Worm (Caenorhabditis elegans) whole organism, L2 larva: ENCODE data around the gene Y75B12B.10.

ENCODE experiments used
- F13H6.1 ChIP-seq: sonication (generic microtip); optimal IDR thresholded peaks from 2 replicates; lab custom pipeline; 2016; ENCODE audit warnings: missing genetic modification characterization, missing compliant biosample characterization
- R02D3.7 ChIP-seq: fragments of 150-350 bp; optimal IDR thresholded peaks from 2 replicates; lab custom pipeline; 2014; ENCODE audit warnings: missing biosample characterization, missing genetic modification characterization
- Y55F3AM.14 ChIP-seq: fragments of 200-800 bp; sonication (Bioruptor generic); optimal IDR thresholded peaks from 2 replicates; lab custom pipeline; 2018; ENCODE audit warnings: mild to moderate bottlenecking, missing genetic modification characterization, missing compliant biosample characterization
- ZK546.5 ChIP-seq: sonication (generic microtip); optimal IDR thresholded peaks from 2 replicates; lab custom pipeline; 2017; ENCODE audit warnings: missing biosample characterization, missing genetic modification characterization
- ama-1 ChIP-seq: fragments of 150-350 bp; optimal IDR thresholded peaks from 2 replicates; lab custom pipeline; 2018; ENCODE audit warnings: inconsistent platforms
- blmp-1 ChIP-seq: sonication (generic microtip); optimal IDR thresholded peaks from 2 replicates; lab custom pipeline; 2017; ENCODE audit warnings: missing genetic modification characterization, mild to moderate bottlenecking, missing compliant biosample characterization, antibody characterized with exemption, moderate library complexity; ENCODE audit not compliant: insufficient read depth
- egl-27 ChIP-seq: sonication (generic microtip); optimal IDR thresholded peaks from 3 replicates; lab custom pipeline; 2017; ENCODE audit warnings: missing biosample characterization, missing genetic modification reagents, missing genetic modification characterization
- elt-1 ChIP-seq: fragments of 150-350 bp; optimal IDR thresholded peaks from 2 replicates; lab custom pipeline; 2014; ENCODE audit warnings: missing biosample characterization, missing genetic modification characterization
- fos-1 ChIP-seq: fragments of 150-350 bp; optimal IDR thresholded peaks from 2 replicates; lab custom pipeline; 2014; ENCODE audit warnings: missing biosample characterization, missing genetic modification characterization
- gmeb-1 ChIP-seq: fragments of 150-350 bp; optimal IDR thresholded peaks from 2 replicates; lab custom pipeline; 2014; ENCODE audit warnings: missing biosample characterization, missing genetic modification characterization
- lin-11 ChIP-seq: fragments of 150-350 bp; sonication (generic microtip); optimal IDR thresholded peaks from 2 replicates; lab custom pipeline; 2014; ENCODE audit warnings: missing biosample characterization, missing genetic modification characterization, inconsistent platforms, mixed read lengths
- lin-13 ChIP-seq: fragments of 150-350 bp; optimal IDR thresholded peaks from 2 replicates; lab custom pipeline; 2014; ENCODE audit warnings: missing biosample characterization, missing genetic modification reagents, missing genetic modification characterization
- lsy-2 ChIP-seq, 2 experiments: fragments of 150-350 bp in 1 of 2; sonication (generic microtip) in 1 of 2; optimal IDR thresholded peaks; 2 replicates each; lab custom pipeline; 2014 to 2017; ENCODE audit warnings: missing biosample characterization in 2 of 2, missing genetic modification characterization in 2 of 2
- mab-5 ChIP-seq: fragments of 150-350 bp; optimal IDR thresholded peaks from 2 replicates; lab custom pipeline; 2014; ENCODE audit warnings: missing biosample characterization, missing genetic modification characterization
- mbf-1 ChIP-seq: sonication (generic microtip); optimal IDR thresholded peaks from 2 replicates; lab custom pipeline; 2017; ENCODE audit warnings: missing biosample characterization, missing genetic modification characterization
- nhr-10 ChIP-seq: sonication (generic microtip); optimal IDR thresholded peaks from 2 replicates; lab custom pipeline; 2017; ENCODE audit warnings: missing biosample characterization, missing genetic modification characterization
- nhr-12 ChIP-seq: fragments of 150-350 bp; optimal IDR thresholded peaks from 2 replicates; lab custom pipeline; 2014; ENCODE audit warnings: missing biosample characterization, missing genetic modification characterization
- nhr-129 ChIP-seq: fragments of 150-350 bp; optimal IDR thresholded peaks from 2 replicates; lab custom pipeline; 2014; ENCODE audit warnings: missing biosample characterization, missing genetic modification characterization
- nhr-21 ChIP-seq: fragments of 150-350 bp; optimal IDR thresholded peaks from 2 replicates; lab custom pipeline; 2014; ENCODE audit warnings: missing biosample characterization, missing genetic modification characterization
- nhr-23 ChIP-seq: fragments of 150-350 bp; optimal IDR thresholded peaks from 2 replicates; lab custom pipeline; 2014; ENCODE audit warnings: missing biosample characterization, missing genetic modification reagents, missing genetic modification characterization
- nhr-237 ChIP-seq: fragments of 150-350 bp; optimal IDR thresholded peaks from 2 replicates; lab custom pipeline; 2014; ENCODE audit warnings: missing biosample characterization, missing genetic modification characterization
- peb-1 ChIP-seq: fragments of 150-350 bp; optimal IDR thresholded peaks from 2 replicates; lab custom pipeline; 2014; ENCODE audit warnings: missing biosample characterization, missing genetic modification characterization
- sma-3 ChIP-seq: sonication (generic microtip); optimal IDR thresholded peaks from 2 replicates; lab custom pipeline; 2016; ENCODE audit warnings: missing genetic modification reagents, missing genetic modification characterization, missing compliant biosample characterization
- sma-9 ChIP-seq, 2 experiments: fragments of 150-350 bp in 1 of 2; sonication (generic microtip) in 1 of 2; optimal IDR thresholded peaks; 2 replicates each; lab custom pipeline; 2014 to 2016; ENCODE audit warnings: missing genetic modification characterization in 2 of 2, mild to moderate bottlenecking in 1 of 2, missing biosample characterization in 1 of 2, missing compliant biosample characterization in 1 of 2, missing genetic modification reagents in 1 of 2, moderate library complexity in 1 of 2
- unc-39 ChIP-seq: fragments of 150-350 bp; optimal IDR thresholded peaks from 2 replicates; lab custom pipeline; 2014; ENCODE audit warnings: missing biosample characterization, missing genetic modification characterization
- ztf-11 ChIP-seq: sonication (generic microtip); optimal IDR thresholded peaks from 2 replicates; lab custom pipeline; 2017; ENCODE audit warnings: missing biosample characterization, missing genetic modification characterization

Y75B12B.10 gene

DNA sequence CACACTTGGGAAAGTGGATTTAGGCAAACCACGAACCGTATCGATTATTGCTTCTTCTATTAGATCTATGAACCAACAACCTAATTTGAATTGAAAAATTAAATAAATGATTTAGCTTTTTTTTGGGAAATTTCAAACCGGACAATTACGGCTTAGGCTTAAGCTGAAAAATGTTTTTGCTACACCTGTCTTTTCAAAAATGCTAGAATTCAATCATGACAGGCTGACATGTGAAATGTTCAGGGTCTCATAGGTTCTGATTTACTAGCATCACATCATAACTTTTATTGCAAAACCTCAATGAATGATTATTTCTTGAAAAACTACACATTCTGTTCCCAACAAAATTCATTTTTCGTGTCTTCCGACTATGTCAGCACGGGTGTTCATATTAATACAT lies 46.6 kb upstream of the Y75B12B.10 start, which contains the start of gene srh-55:
srh-55 (plus strand) TSS at position 301 of the 400 bp plus-strand sequence.
- TF ChIP-seq nhr-10 (tag; lab: Kevin White, UChicago), result no peak
- no peak for TF ChIP-seq nhr-237 (tag; lab: Kevin White, UChicago)
- no peak for TF ChIP-seq nhr-12

DNA sequence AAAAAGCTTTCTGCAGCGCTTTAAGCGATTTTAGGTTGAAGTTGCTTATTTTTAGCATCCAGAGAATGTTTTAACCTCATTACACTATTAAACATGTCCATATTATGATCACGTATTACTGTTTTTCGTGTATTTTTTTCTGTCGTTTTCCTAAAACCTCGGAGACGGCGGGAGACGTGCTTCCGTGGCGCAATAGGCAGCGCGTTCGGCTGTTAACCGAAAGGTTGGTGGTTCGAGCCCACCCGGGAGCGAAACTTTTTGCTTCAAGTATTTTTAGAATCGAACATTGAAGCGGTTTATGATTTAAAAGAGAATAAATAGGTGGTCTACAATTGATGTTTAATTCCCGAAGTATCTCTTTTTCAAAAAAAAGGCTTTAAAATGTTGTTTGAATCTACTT lies 43.4 kb upstream of the Y75B12B.10 start:
- TF ChIP-seq egl-27 (no peak), ZK546.5 (tag; lab: Kevin White, UChicago) (no peak), fos-1 (tag; lab: Kevin White, UChicago) (peak; percentile 8), nhr-129 (no peak), sma-3 (GFP tag; lab: Kevin White, UChicago) (peak; percentile 22)

DNA sequence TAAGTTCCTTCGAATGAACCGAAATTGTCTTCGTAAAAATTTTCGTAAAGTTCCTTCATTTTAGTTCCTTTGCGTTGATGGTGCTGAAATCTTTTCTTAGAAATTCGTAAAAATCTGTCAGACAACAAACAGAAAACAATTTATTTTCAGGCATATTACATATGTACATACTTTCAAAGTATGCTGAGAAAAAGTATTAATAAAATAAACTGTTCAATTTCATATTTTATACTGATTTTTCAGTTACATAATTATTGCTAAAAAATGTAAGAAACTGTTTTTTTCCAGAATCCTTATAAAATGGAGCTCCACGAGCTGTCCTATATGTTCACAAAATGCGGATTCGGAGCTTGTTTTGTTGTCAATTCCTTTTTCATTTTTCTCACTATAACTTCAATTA lies 41.2 kb upstream of the Y75B12B.10 start, which contains the start of gene str-45:
str-45 (plus strand) TSS at position 301 of the 400 bp plus-strand sequence.
- TF ChIP-seq nhr-23, result no peak
- no peak for TF ChIP-seq R02D3.7 (tag; lab: Kevin White, UChicago)
- TF ChIP-seq unc-39, result no peak
- no peak for TF ChIP-seq blmp-1
- no peak for TF ChIP-seq peb-1
- TF ChIP-seq lin-13 (GFP tag; lab: Kevin White, UChicago), result no peak

DNA sequence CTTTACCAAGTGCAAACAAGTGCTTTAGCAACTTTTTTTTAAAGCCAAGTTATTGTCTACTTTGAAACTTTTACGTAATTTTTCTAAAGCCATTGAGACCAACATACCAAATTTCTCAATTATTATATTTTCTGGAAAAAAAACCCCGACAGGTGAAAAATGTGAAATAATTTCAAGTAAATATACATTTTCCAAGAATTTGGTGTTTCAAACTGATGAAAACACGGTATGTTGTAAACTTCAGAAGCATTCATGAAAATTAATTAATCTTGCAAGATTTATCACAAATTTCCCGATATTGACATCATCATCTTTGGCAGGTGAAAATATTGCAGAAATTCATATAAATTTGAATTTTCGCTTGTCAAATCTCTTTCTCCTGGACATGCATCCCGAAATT lies 37.2 kb upstream of the Y75B12B.10 start, which contains the start of gene srz-11:
srz-11 (plus strand) TSS at position 386 of the 400 bp plus-strand sequence.
- no peak for TF ChIP-seq ztf-11 (tag; lab: Kevin White, UChicago)
- TF ChIP-seq nhr-10 (tag; lab: Kevin White, UChicago), result no peak

DNA sequence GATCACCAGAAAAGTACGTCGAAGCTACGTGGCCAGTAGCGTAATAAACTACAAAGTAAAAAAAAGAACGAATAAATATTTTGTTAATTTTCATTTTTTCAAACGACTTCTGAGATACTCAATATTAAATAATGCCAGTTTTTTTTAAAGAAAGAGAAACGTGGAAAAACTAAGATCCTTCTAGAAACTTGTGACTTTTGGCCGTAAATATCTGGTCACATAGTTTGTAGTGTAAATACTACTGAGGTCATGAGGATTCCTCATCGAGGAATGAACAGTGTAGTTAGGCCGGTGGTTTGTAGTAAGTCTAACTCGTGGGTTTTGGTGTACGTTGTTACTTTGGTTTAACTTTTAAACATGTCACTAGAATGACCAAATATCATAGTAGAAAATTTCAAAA lies 31.9 kb upstream of the Y75B12B.10 start:
- TF ChIP-seq nhr-129, result peak; percentile 13
- TF ChIP-seq, all 48 proteins: peak for 1; not testable (repeated sequence) for 47

DNA sequence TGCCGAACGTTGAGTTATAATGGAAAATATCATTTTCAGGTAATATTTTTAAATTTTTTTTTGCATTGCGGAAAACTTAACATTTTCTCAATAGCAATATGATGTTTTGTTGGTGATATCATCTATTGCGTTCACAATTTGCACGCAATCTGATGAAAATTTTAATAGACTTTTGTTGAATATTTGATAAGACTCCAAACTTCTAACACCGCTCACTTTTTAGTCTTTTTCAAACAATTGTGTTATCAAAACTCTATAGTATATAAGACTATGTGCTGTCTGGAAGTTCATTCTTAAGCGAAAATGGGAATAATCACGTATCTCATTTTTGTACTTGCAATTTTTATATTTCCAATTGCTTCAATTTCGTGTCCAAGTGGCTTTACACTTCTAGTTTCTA lies 24.4 kb upstream of the Y75B12B.10 start, which contains the start of gene clec-47:
clec-47 (plus strand) TSS at position 301 of the 400 bp plus-strand sequence.
- TF ChIP-seq sma-9 (GFP tag; optimal IDR thresholded peaks at IDR 0.05; lab: Kevin White, UChicago), result no peak
- no peak for TF ChIP-seq sma-9 (tag; optimal IDR thresholded peaks at IDR 0.05; lab: Kevin White, UChicago)
- TF ChIP-seq mab-5, result no peak
- no peak for TF ChIP-seq lin-11 (tag; lab: Kevin White, UChicago)
- no peak for TF ChIP-seq mbf-1 (tag; lab: Kevin White, UChicago)
- TF ChIP-seq elt-1 (tag; lab: Kevin White, UChicago), result no peak
- TF ChIP-seq F13H6.1 (tag; lab: Kevin White, UChicago), result no peak
- TF ChIP-seq lsy-2 (tag; optimal IDR thresholded peaks at IDR 0.05; lab: Kevin White, UChicago), result no peak
- TF ChIP-seq unc-39, result no peak
- no peak for TF ChIP-seq Y55F3AM.14 (GFP tag; lab: Kevin White, UChicago)
- TF ChIP-seq gmeb-1 (tag; lab: Kevin White, UChicago), result no peak
- TF ChIP-seq blmp-1, result no peak

DNA sequence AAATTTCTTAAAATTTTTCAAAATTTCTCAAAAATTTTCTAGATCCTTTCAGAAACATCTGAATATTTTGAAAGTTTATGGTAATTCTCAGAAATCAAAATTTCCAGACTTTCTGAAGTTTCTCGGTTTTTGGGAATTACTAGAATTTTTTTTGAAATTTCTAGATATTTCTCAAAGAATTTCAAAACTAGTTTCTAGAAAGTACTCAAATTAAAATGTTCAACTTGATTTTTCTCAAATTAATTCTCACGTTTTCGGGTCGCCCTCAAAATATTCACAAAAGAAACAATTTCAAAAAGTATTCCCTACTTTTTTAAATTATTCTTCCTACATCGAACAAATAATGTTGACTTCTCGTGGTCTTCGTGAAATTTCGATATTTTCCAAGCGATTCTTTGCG lies 20.1 kb upstream of the Y75B12B.10 start, which contains the start of gene T09F5.10:
T09F5.10 (plus strand) TSS at position 301 of the 400 bp plus-strand sequence.
- no peak for TF ChIP-seq nhr-237 (tag; lab: Kevin White, UChicago)
- TF ChIP-seq sma-9 (GFP tag; optimal IDR thresholded peaks at IDR 0.05; lab: Kevin White, UChicago), result no peak
- no peak for TF ChIP-seq sma-9 (tag; optimal IDR thresholded peaks at IDR 0.05; lab: Kevin White, UChicago)

DNA sequence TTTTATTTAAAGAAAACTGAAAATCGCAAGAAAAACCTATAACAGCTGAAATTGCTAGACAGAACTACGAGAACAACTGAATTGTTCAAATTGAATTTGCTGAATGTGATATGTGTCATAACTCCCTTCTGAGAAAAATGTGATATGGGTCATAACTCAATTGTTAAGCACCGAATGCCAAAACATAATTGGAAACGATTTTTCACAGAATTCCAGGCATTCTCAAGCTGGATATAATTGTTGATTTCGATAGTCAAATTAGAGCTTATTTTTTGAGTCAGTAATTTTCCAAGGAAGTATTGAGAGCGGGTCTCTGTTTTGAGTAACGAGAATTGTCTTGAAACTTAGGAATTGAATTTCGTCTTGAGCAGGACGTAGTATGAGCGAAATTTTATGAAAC lies 18.0 kb upstream of the Y75B12B.10 start:
- no peak for TF ChIP-seq ama-1 (lab: Kevin White, UChicago)
- peak; percentile 21 for TF ChIP-seq nhr-21 (tag; lab: Kevin White, UChicago)

DNA sequence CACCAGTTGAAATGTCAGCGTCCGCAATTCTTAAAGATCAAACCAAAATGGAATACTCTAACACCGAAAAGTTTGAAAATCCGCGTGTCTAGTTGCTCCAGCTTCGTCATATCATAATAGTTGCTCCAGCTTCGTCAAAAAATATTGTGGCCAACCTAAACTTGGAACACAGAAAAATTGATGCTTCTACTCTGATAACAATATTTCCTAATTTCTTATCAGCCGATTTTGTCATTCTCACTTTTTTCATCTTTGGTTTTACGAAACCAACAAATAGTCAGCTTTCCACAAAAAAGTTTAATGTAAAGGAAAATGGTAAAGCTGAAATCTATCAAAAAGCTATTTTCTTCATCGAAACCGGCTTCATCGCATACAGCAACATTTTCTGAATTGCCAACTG lies 17.5 kb upstream of the Y75B12B.10 start, which contains the start of gene fbxa-84:
fbxa-84 (plus strand) TSS at position 34 of the 400 bp plus-strand sequence.
- TF ChIP-seq fos-1 (tag; lab: Kevin White, UChicago), result peak; percentile 67
- no peak for TF ChIP-seq ama-1 (lab: Kevin White, UChicago)
- TF ChIP-seq ztf-11 (tag; lab: Kevin White, UChicago), result no peak
